Fruit fly (Drosophila melanogaster): ENCODE measurements around the gene CG15544.

Gene CG15544

DNA sequence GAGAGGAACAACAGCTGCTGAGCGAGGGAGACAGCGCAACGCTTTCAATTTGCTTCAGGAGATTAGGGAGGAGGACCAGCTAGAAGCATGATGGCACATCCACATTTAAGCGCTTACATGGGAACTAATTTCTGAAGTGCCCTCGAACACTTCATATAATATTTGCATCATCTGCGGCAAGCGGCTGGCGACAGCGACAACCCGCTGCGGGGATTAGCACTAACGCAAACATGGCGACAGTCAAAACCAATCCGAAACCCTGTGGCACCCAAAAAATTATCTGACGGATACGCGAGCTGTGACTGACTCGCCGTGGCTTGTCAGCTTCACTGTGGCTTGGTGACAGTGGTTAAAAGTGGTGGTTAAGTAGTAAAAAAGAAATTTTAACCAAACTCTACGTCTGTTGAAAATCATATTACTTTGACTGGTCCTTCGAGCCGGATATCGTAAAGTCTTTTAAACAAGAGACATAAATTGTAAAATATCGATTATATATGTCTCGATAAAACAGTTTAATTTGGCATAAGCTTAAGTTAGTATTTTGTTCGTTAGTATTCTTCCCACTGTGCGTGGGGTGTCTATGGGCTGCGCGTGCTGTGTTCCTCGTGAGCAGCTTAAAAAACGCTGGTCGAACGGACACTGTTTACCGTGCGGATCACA lies 32.4 kb downstream of the CG15544 start:
- no peak for TF ChIP-seq Scr (GFP tag; IDR thresholded peaks at IDR 0.05; ENCODE audit: partially characterized antibody)
- TF ChIP-seq CG6689 (GFP tag; IDR thresholded peaks at IDR 0.05): 0 out of 2 replicates have a peak, but pooled peaks have one; percentile 26
- peak; percentile 88 for TF ChIP-seq sens (GFP tag)
- TF ChIP-seq CG7556 (GFP tag; optimal IDR thresholded peaks at IDR 0.05): peak; percentile 40
- TF ChIP-seq Sox100B (GFP tag; optimal IDR thresholded peaks at IDR 0.05): peak; percentile 13
- no peak for TF ChIP-seq toy (GFP tag; IDR thresholded peaks at IDR 0.05)
- no peak for TF ChIP-seq E2f1 (GFP tag; IDR thresholded peaks at IDR 0.05)
- peak; percentile 45 for TF ChIP-seq gem (tag; optimal IDR thresholded peaks at IDR 0.05)
- TF ChIP-seq org-1 (GFP tag; optimal IDR thresholded peaks at IDR 0.05): peak; percentile 10
- TF ChIP-seq CG15479 (GFP tag; optimal IDR thresholded peaks at IDR 0.05): peak; percentile 77
- peak; percentile 42 for TF ChIP-seq dmrt99B (tag; optimal IDR thresholded peaks at IDR 0.05)
- TF ChIP-seq PHDP (tag; optimal IDR thresholded peaks at IDR 0.05): no peak
- TF ChIP-seq onecut (GFP tag; IDR thresholded peaks at IDR 0.05): 0 out of 2 replicates have a peak, but pooled peaks have one; percentile 3
- peak; percentile 9 for TF ChIP-seq Blimp-1 (GFP tag; optimal IDR thresholded peaks at IDR 0.05)
- TF ChIP-seq CG10267 (tag; optimal IDR thresholded peaks at IDR 0.05): peak; percentile 25
- TF ChIP-seq tll (GFP tag; optimal IDR thresholded peaks at IDR 0.05): peak in 1 of 2 experiments; percentile 76
- TF ChIP-seq Ets65A (GFP tag): peak; percentile 77
- peak; percentile 12 for TF ChIP-seq CG8388 (GFP tag; optimal IDR thresholded peaks at IDR 0.05)
- TF ChIP-seq dmrt11E (tag; optimal IDR thresholded peaks at IDR 0.05): peak; percentile 10
- peak; percentile 12 for TF ChIP-seq phol (tag; optimal IDR thresholded peaks at IDR 0.05)
- TF ChIP-seq CG17829 (tag; optimal IDR thresholded peaks at IDR 0.05): no peak
- 0 out of 2 replicates have a peak, but pooled peaks have one; percentile 18 for TF ChIP-seq CG31441 (GFP tag; IDR thresholded peaks at IDR 0.05)
- peak; percentile 8 for TF ChIP-seq Meics (GFP tag; optimal IDR thresholded peaks at IDR 0.05)
- TF ChIP-seq CG2712 (tag; optimal IDR thresholded peaks at IDR 0.05): peak; percentile 28
- peak; percentile 38; the same call in 1 of the 2 replicates for TF ChIP-seq Xrp1 (GFP tag; IDR thresholded peaks at IDR 0.05)
- peak; percentile 54 for TF ChIP-seq CG10979 (tag; optimal IDR thresholded peaks at IDR 0.05)
- TF ChIP-seq CG3995 (GFP tag; optimal IDR thresholded peaks at IDR 0.05): no peak
- peak; percentile 35 for TF ChIP-seq lab (GFP tag; optimal IDR thresholded peaks at IDR 0.05)
- TF ChIP-seq Hmr (GFP tag; optimal IDR thresholded peaks at IDR 0.05): peak; percentile 34
- no peak for TF ChIP-seq Adf1 (GFP tag; IDR thresholded peaks at IDR 0.05)
- TF ChIP-seq CG1832 (GFP tag; optimal IDR thresholded peaks at IDR 0.05): peak; percentile 20
- TF ChIP-seq CG14710 (tag; optimal IDR thresholded peaks at IDR 0.05): peak; percentile 4
- peak; percentile 7 for TF ChIP-seq CG1603 (tag; optimal IDR thresholded peaks at IDR 0.05)
- TF ChIP-seq Hmx (GFP tag; optimal IDR thresholded peaks at IDR 0.05): no peak
- no peak for TF ChIP-seq CG12942 (GFP tag; optimal IDR thresholded peaks at IDR 0.05)
- peak; percentile 43 for TF ChIP-seq CG18599 (GFP tag; optimal IDR thresholded peaks at IDR 0.05)
- no peak for TF ChIP-seq CG16813 (GFP tag; IDR thresholded peaks at IDR 0.05; ENCODE audit: partially characterized antibody)
- no peak for TF ChIP-seq unpg (GFP tag; optimal IDR thresholded peaks at IDR 0.05)
- peak; percentile 38; the same call in 2 of the 3 replicates for TF ChIP-seq row (GFP tag; IDR thresholded peaks at IDR 0.05)
- TF ChIP-seq croc (GFP tag; conservative IDR thresholded peaks at IDR 0.05): no peak
- TF ChIP-seq Abd-B (GFP tag; optimal IDR thresholded peaks at IDR 0.05): no peak
- TF ChIP-seq oc (tag; optimal IDR thresholded peaks at IDR 0.05): peak; percentile 88
- peak; percentile 9 for TF ChIP-seq jumu (GFP tag; optimal IDR thresholded peaks at IDR 0.05)
- peak; percentile 17 for TF ChIP-seq CG6813 (GFP tag; optimal IDR thresholded peaks at IDR 0.05)
- peak; percentile 37 for TF ChIP-seq CG18262 (tag; optimal IDR thresholded peaks at IDR 0.05)
- peak; percentile 19 for TF ChIP-seq nmo (GFP tag; optimal IDR thresholded peaks at IDR 0.05)
- peak; percentile 19 for TF ChIP-seq Hey (tag; optimal IDR thresholded peaks at IDR 0.05)
- TF ChIP-seq tgo (GFP tag; IDR thresholded peaks at IDR 0.05): 0 out of 3 replicates have a peak, but pooled peaks have one; percentile 21

All from whole organism, embryonic.